Worm (Caenorhabditis elegans): ENCODE data around the gene srbc-26.

The srbc-26 gene

ce11 chrV:17220345-17220744 lies 48.7 kb downstream of the srbc-26 start, which contains the start of gene srh-109:
Gene srh-109, minus strand, starts transcription at chrV:17220445.
- TF ChIP-seq zip-8 (tag; optimal IDR thresholded peaks at IDR 0.05) (peak; percentile 58), M03D4.4 (tag; optimal IDR thresholded peaks at IDR 0.05) (no peak)

All from whole organism, mixed stage, embryonic.